Worm (Caenorhabditis elegans) whole organism, L4 larva: ENCODE data around the gene rig-4.
A peak's percentile ranks its signal among the peaks of the same experiment; 100 is the strongest.

Experiments
- D1046.2 ChIP-seq: fragments of 200-800 bp; sonication (Bioruptor generic); IDR thresholded peaks from 2 replicates; pipeline ENCODE4 v1.3.6; 2022; ENCODE audit warnings: missing genetic modification characterization, missing compliant biosample characterization
- F37D6.2 ChIP-seq: sonication (generic microtip); optimal IDR thresholded peaks from 2 replicates; lab custom pipeline; 2016; ENCODE audit warnings: mild to moderate bottlenecking, missing genetic modification characterization, missing compliant biosample characterization
- R02D3.7 ChIP-seq: fragments of 150-350 bp; sonication (generic microtip); optimal IDR thresholded peaks from 3 replicates; lab custom pipeline; 2014; ENCODE audit warnings: missing biosample characterization, missing genetic modification characterization
- T20F7.1 ChIP-seq: fragments of 200-800 bp; sonication (Bioruptor generic); optimal IDR thresholded peaks from 2 replicates; lab custom pipeline; 2018; ENCODE audit warnings: mild to moderate bottlenecking, missing genetic modification characterization, missing compliant biosample characterization
- Y48G9A.11 ChIP-seq: fragments of 200-800 bp; sonication (Bioruptor generic); IDR thresholded peaks from 2 replicates; pipeline ENCODE4 v1.3.6; 2022; ENCODE audit warnings: missing genetic modification reagents, missing genetic modification characterization, missing compliant biosample characterization
- ZK337.2 ChIP-seq: fragments of 200-800 bp; sonication (Bioruptor generic); IDR thresholded peaks from 2 replicates; pipeline ENCODE4 v1.3.6; 2022; ENCODE audit warnings: missing genetic modification reagents, missing genetic modification characterization, missing compliant biosample characterization
- aha-1 ChIP-seq: fragments of 150-350 bp; peaks from one replicate; lab custom pipeline; 2014; ENCODE audit warnings: missing biosample characterization, missing genetic modification characterization
- arid-1 ChIP-seq: fragments of 200-800 bp; sonication (Bioruptor generic); conservative IDR thresholded peaks from 2 replicates; pipeline ENCODE4 v1.3.6; 2022; ENCODE audit warnings: missing genetic modification reagents, missing genetic modification characterization, missing compliant biosample characterization
- ceh-20 ChIP-seq: fragments of 200-800 bp; sonication (Bioruptor generic); IDR thresholded peaks from 2 replicates; pipeline ENCODE4 v1.3.6; 2022; ENCODE audit warnings: missing genetic modification reagents, missing genetic modification characterization, missing compliant biosample characterization
- ceh-44 ChIP-seq: fragments of 200-800 bp; sonication (Bioruptor generic); IDR thresholded peaks from 2 replicates; pipeline ENCODE4 v1.3.6; 2022; ENCODE audit warnings: missing genetic modification reagents, missing genetic modification characterization, missing compliant biosample characterization
- ctbp-1 ChIP-seq: fragments of 200-800 bp; sonication (Bioruptor generic); IDR thresholded peaks from 2 replicates; pipeline ENCODE4 v1.3.6; 2022; ENCODE audit warnings: missing genetic modification reagents, missing genetic modification characterization, missing compliant biosample characterization
- daf-19 ChIP-seq: fragments of 200-800 bp; sonication (Bioruptor generic); conservative IDR thresholded peaks from 2 replicates; pipeline ENCODE4 v1.3.6; 2022; ENCODE audit warnings: missing genetic modification characterization, missing compliant biosample characterization
- dmd-6 ChIP-seq: fragments of 200-800 bp; sonication (Bioruptor generic); IDR thresholded peaks from 2 replicates; pipeline ENCODE4 v1.3.6; 2022; ENCODE audit warnings: missing genetic modification reagents, missing genetic modification characterization, missing compliant biosample characterization
- dmd-9 ChIP-seq: fragments of 200-800 bp; sonication (Bioruptor generic); IDR thresholded peaks from 2 replicates; pipeline ENCODE4 v1.3.6; 2022; ENCODE audit warnings: missing genetic modification reagents, missing genetic modification characterization, missing compliant biosample characterization
- dpl-1 ChIP-seq: fragments of 150-350 bp; optimal IDR thresholded peaks from 2 replicates; lab custom pipeline; 2014; ENCODE audit warnings: missing biosample characterization, missing genetic modification reagents, missing genetic modification characterization
- duxl-1 ChIP-seq: sonication (generic microtip); optimal IDR thresholded peaks from 2 replicates; lab custom pipeline; 2016; ENCODE audit warnings: mild to moderate bottlenecking, missing genetic modification characterization, moderate library complexity, missing compliant biosample characterization; ENCODE audit not compliant: poor library complexity
- dve-1 ChIP-seq: sonication (generic microtip); optimal IDR thresholded peaks from 2 replicates; lab custom pipeline; 2017; ENCODE audit warnings: antibody characterized with exemption, mild to moderate bottlenecking, missing genetic modification characterization, missing compliant biosample characterization; ENCODE audit not compliant: insufficient read depth
- egl-43 ChIP-seq: fragments of 200-800 bp; sonication (Bioruptor generic); IDR thresholded peaks from 2 replicates; pipeline ENCODE4 v1.3.6; 2022; ENCODE audit warnings: missing genetic modification reagents, missing genetic modification characterization, missing compliant biosample characterization
- fkh-10 ChIP-seq: fragments of 150-350 bp; optimal IDR thresholded peaks from 2 replicates; lab custom pipeline; 2014; ENCODE audit warnings: missing biosample characterization, missing genetic modification reagents, missing genetic modification characterization
- hif-1 ChIP-seq, 2 experiments: sonication (generic microtip); optimal IDR thresholded peaks; 2 replicates each; lab custom pipeline; 2016 to 2017; ENCODE audit warnings: missing compliant biosample characterization in 2 of 2, missing genetic modification characterization in 2 of 2, missing genetic modification reagents in 2 of 2, missing genotype in 2 of 2, mild to moderate bottlenecking in 1 of 2
- hlh-11 ChIP-seq: fragments of 200-800 bp; sonication (Bioruptor generic); optimal IDR thresholded peaks from 2 replicates; lab custom pipeline; 2018; ENCODE audit warnings: mild to moderate bottlenecking, missing genetic modification characterization, missing compliant biosample characterization
- hlh-30 ChIP-seq: sonication (generic microtip); optimal IDR thresholded peaks from 2 replicates; lab custom pipeline; 2017; ENCODE audit warnings: antibody characterized with exemption, mild to moderate bottlenecking, missing genetic modification characterization, missing compliant biosample characterization; ENCODE audit not compliant: insufficient read depth
- hmg-1.1 ChIP-seq: fragments of 200-800 bp; sonication (Bioruptor generic); IDR thresholded peaks from 2 replicates; pipeline ENCODE4 v1.3.6; 2022; ENCODE audit warnings: missing genetic modification reagents, missing genetic modification characterization, missing compliant biosample characterization
- lim-7 ChIP-seq: fragments of 200-800 bp; sonication (Bioruptor generic); IDR thresholded peaks from 2 replicates; pipeline ENCODE4 v1.3.6; 2022; ENCODE audit warnings: missing genetic modification characterization, missing compliant biosample characterization
- lin-13 ChIP-seq: fragments of 150-350 bp; optimal IDR thresholded peaks from 2 replicates; lab custom pipeline; 2014; ENCODE audit warnings: missing biosample characterization, missing genetic modification reagents, missing genetic modification characterization
- lin-29 ChIP-seq: fragments of 200-800 bp; sonication (Bioruptor generic); IDR thresholded peaks from 2 replicates; pipeline ENCODE4 v1.3.6; 2022; ENCODE audit warnings: missing genetic modification reagents, missing genetic modification characterization, missing compliant biosample characterization
- lin-38 ChIP-seq: fragments of 200-800 bp; sonication (Bioruptor generic); IDR thresholded peaks from 2 replicates; pipeline ENCODE4 v1.3.6; 2022; ENCODE audit warnings: missing genetic modification reagents, missing genetic modification characterization, missing compliant biosample characterization
- lsy-2 ChIP-seq, 2 experiments: fragments of 150-350 bp in 1 of 2; sonication (generic microtip) in 1 of 2; optimal IDR thresholded peaks; 2 replicates each; lab custom pipeline; 2014 to 2017; ENCODE audit warnings: missing biosample characterization in 2 of 2, missing genetic modification characterization in 2 of 2
- madf-5 ChIP-seq, 2 experiments: fragments of 200-800 bp; sonication (Bioruptor generic); IDR thresholded peaks; 2 replicates each; pipeline ENCODE4 v1.3.6; 2022; ENCODE audit warnings: missing compliant biosample characterization in 2 of 2, missing genetic modification characterization in 2 of 2
- madf-9 ChIP-seq: fragments of 200-800 bp; sonication (Bioruptor generic); conservative IDR thresholded peaks from 2 replicates; pipeline ENCODE4 v1.3.6; 2022; ENCODE audit warnings: missing genetic modification reagents, missing genetic modification characterization, missing compliant biosample characterization
- mdt-29 ChIP-seq: fragments of 200-800 bp; sonication (Bioruptor generic); IDR thresholded peaks from 2 replicates; pipeline ENCODE4 v1.3.6; 2022; ENCODE audit warnings: missing genetic modification reagents, missing genetic modification characterization, missing compliant biosample characterization
- mep-1 ChIP-seq: fragments of 150-350 bp; sonication (generic microtip); optimal IDR thresholded peaks from 3 replicates; lab custom pipeline; 2014; ENCODE audit warnings: missing biosample characterization, missing genetic modification characterization
- mes-2 ChIP-seq: sonication (generic microtip); optimal IDR thresholded peaks from 2 replicates; lab custom pipeline; 2016; ENCODE audit warnings: missing genotype, mild to moderate bottlenecking, missing genetic modification characterization, missing compliant biosample characterization; ENCODE audit not compliant: poor library complexity, severe bottlenecking
- mxl-3 ChIP-seq: fragments of 200-800 bp; sonication (Bioruptor generic); optimal IDR thresholded peaks from 2 replicates; lab custom pipeline; 2018; ENCODE audit warnings: mild to moderate bottlenecking, missing genetic modification characterization, missing compliant biosample characterization
- nhr-11 ChIP-seq: fragments of 150-350 bp; optimal IDR thresholded peaks from 2 replicates; lab custom pipeline; 2014; ENCODE audit warnings: missing biosample characterization, missing genetic modification characterization
- nhr-42 ChIP-seq: fragments of 200-800 bp; sonication (Bioruptor generic); IDR thresholded peaks from 2 replicates; pipeline ENCODE4 v1.3.6; 2022; ENCODE audit warnings: missing genetic modification characterization, missing compliant biosample characterization
- nhr-6 ChIP-seq: fragments of 150-350 bp; optimal IDR thresholded peaks from 2 replicates; lab custom pipeline; 2014; ENCODE audit warnings: missing biosample characterization, missing genetic modification characterization
- rbr-2 ChIP-seq: sonication (generic microtip); optimal IDR thresholded peaks from 2 replicates; lab custom pipeline; 2016; ENCODE audit warnings: missing genotype, missing genetic modification characterization, missing compliant biosample characterization
- sdz-12 ChIP-seq: fragments of 200-800 bp; sonication (Bioruptor generic); optimal IDR thresholded peaks from 2 replicates; lab custom pipeline; 2018; ENCODE audit warnings: mild to moderate bottlenecking, missing genetic modification characterization, missing compliant biosample characterization
- set-16 ChIP-seq: fragments of 200-800 bp; sonication (Bioruptor generic); IDR thresholded peaks from 2 replicates; pipeline ENCODE4 v1.3.6; 2022; ENCODE audit warnings: missing genetic modification reagents, missing genetic modification characterization, missing compliant biosample characterization
- snpc-1.2 ChIP-seq: fragments of 200-800 bp; sonication (Bioruptor generic); IDR thresholded peaks from 2 replicates; pipeline ENCODE4 v1.3.6; 2022; ENCODE audit warnings: missing genetic modification reagents, missing genetic modification characterization, missing compliant biosample characterization
- tra-1 ChIP-seq: fragments of 200-800 bp; sonication (Bioruptor generic); IDR thresholded peaks from 2 replicates; pipeline ENCODE4 v1.3.6; 2022; ENCODE audit warnings: missing genetic modification reagents, missing genetic modification characterization, missing compliant biosample characterization
- unc-130 ChIP-seq: sonication (generic microtip); optimal IDR thresholded peaks from 2 replicates; lab custom pipeline; 2016; ENCODE audit warnings: missing genetic modification reagents, missing genetic modification characterization, missing compliant biosample characterization
- vab-7 ChIP-seq: fragments of 200-800 bp; sonication (Bioruptor generic); IDR thresholded peaks from 2 replicates; pipeline ENCODE4 v1.3.6; 2022; ENCODE audit warnings: missing genetic modification reagents, missing genetic modification characterization, missing compliant biosample characterization
- zfp-3 ChIP-seq: fragments of 200-800 bp; sonication (Bioruptor generic); conservative IDR thresholded peaks from 2 replicates; pipeline ENCODE4 v1.3.6; 2022; ENCODE audit warnings: missing genetic modification reagents, missing genetic modification characterization, missing compliant biosample characterization

The rig-4 gene

DNA sequence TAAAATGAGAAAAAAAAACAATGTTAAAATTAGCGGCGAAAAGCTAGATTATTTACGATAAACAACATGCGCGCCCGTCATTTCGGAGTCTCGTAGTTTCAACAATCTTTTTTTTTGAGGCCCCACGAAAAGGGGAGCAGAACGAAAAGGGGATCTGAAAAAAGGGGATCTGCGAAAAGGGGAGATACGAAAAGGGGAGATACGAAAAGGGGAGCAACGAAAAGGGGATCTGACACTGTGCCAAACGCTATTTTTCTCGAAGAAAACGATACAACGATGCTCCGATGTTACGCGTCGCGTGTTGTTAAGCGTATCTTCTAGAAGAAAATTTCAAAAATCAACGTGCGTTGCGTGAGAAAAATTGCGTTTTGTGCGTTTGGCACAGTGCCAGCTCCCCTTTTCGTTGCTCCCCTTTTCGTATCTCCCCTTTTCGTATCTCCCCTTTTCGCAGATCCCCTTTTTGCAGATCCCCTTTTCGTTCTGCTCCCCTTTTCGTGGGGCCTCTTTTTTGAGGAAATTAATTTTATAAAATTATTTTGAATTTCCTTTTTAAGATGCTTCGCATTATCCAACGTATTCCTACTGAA lies 11.9 kb upstream of the rig-4 start, which contains the start of gene C26B2.7:
C26B2.7 (plus strand) TSS at position 549 of the 587 bp plus-strand sequence.
- TF ChIP-seq nhr-6 (tag; lab: Kevin White, UChicago) (peak; percentile 34), hlh-11 (tag; lab: Kevin White, UChicago) (peak; percentile 29), duxl-1 (tag; lab: Kevin White, UChicago) (peak; percentile 20), lin-38 (GFP tag; lab: Robert Waterston, UW) (peak; percentile 80), dpl-1 (GFP tag; lab: Kevin White, UChicago) (peak; percentile 74), lin-29 (GFP tag; lab: Robert Waterston, UW) (0 out of 2 replicates have a peak, but pooled peaks have one; percentile 31), rbr-2 (tag; lab: Kevin White, UChicago) (peak; percentile 67), zfp-3 (GFP tag; lab: Robert Waterston, UW) (peak; percentile 71; the same call in 1 of the 2 replicates), aha-1 (tag; lab: Kevin White, UChicago) (peak; percentile 68), ceh-44 (GFP tag; lab: Robert Waterston, UW) (peak; percentile 96), lim-7 (GFP tag; lab: Robert Waterston, UW) (peak; percentile 69; the same call in 1 of the 2 replicates), lsy-2 (tag; optimal IDR thresholded peaks at IDR 0.05; lab: Kevin White, UChicago) (peak; percentile 59 to 63), snpc-1.2 (peak; percentile 76), nhr-42 (GFP tag; lab: Robert Waterston, UW) (peak; percentile 62; the same call in 1 of the 2 replicates), mes-2 (tag; lab: Kevin White, UChicago) (peak; percentile 96), set-16 (GFP tag; lab: Robert Waterston, UW) (peak; percentile 30; the same call in 1 of the 2 replicates), daf-19 (0 out of 2 replicates have a peak, but pooled peaks have one; percentile 16), R02D3.7 (peak; percentile 49), ceh-20 (peak; percentile 72; the same call in 1 of the 2 replicates), ZK337.2 (peak; percentile 88), dve-1 (peak; percentile 30), tra-1 (GFP tag; lab: Robert Waterston, UW) (0 out of 2 replicates have a peak, but pooled peaks have one; percentile 53), arid-1 (GFP tag; lab: Robert Waterston, UW) (peak; percentile 66), madf-5 (GFP tag; IDR thresholded peaks at IDR 0.05; lab: Robert Waterston, UW) (peak in 1 of 2 experiments; percentile 89; a peak in 2 of 4 replicates), ctbp-1 (GFP tag; lab: Robert Waterston, UW) (peak; percentile 61), Y48G9A.11 (GFP tag; lab: Robert Waterston, UW) (peak; percentile 99), nhr-11 (tag; lab: Kevin White, UChicago) (peak; percentile 41), mdt-29 (GFP tag; lab: Robert Waterston, UW) (peak; percentile 6; the same call in 1 of the 2 replicates), sdz-12 (peak; percentile 11), hif-1 (tag; optimal IDR thresholded peaks at IDR 0.05; lab: Kevin White, UChicago) (peak in 1 of 2 experiments; percentile 73), madf-9 (GFP tag; lab: Robert Waterston, UW) (peak; percentile 70; the same call in 1 of the 2 replicates), F37D6.2 (tag; lab: Kevin White, UChicago) (peak; percentile 16), hlh-30 (tag; lab: Kevin White, UChicago) (peak; percentile 34), dmd-6 (peak; percentile 71), mxl-3 (GFP tag; lab: Kevin White, UChicago) (peak; percentile 59), dmd-9 (peak; percentile 88), lin-13 (peak; percentile 39), mep-1 (tag; lab: Kevin White, UChicago) (peak; percentile 78), hmg-1.1 (GFP tag; lab: Robert Waterston, UW) (peak; percentile 60), D1046.2 (GFP tag; lab: Robert Waterston, UW) (peak; percentile 76), T20F7.1 (GFP tag; lab: Kevin White, UChicago) (peak; percentile 94), fkh-10 (GFP tag; lab: Kevin White, UChicago) (peak; percentile 11), unc-130 (GFP tag; lab: Kevin White, UChicago) (peak; percentile 82), egl-43 (GFP tag; lab: Robert Waterston, UW) (peak; percentile 67; the same call in 1 of the 2 replicates), vab-7 (GFP tag; lab: Robert Waterston, UW) (peak; percentile 85)
